Fruit fly (Drosophila melanogaster): ENCODE measurements around the gene spdi.
"Not testable (repeated sequence)": the region's sequence is repeated elsewhere in the genome, so short reads cannot be mapped to it uniquely, and the experiment has no call there.

Gene spdi

DNA sequence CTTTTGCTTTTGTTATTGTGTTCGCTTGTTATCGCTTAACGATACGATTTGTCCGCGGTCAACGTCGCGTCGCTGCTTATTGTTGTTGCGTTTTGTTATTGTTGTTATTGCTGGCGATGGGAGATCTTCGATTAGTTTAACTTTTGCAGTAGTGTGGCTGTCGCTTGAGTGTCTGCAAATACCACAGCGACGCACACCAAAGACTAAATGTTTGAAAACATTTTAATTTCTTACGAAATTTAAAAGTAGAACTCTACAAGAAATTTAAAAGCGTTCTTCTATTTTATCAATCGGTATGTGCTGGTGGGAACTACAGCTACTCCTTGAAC is at the start of gene spdi:
spdi (minus strand) TSS at position 94 of the 329 bp plus-strand sequence.
- TF ChIP-seq noc (tag; optimal IDR thresholded peaks at IDR 0.05): no peak

dm6 chrX:658021-658420 is 38.0 kb upstream of the spdi start:
- TF ChIP-seq noc (tag; optimal IDR thresholded peaks at IDR 0.05): no peak

DNA sequence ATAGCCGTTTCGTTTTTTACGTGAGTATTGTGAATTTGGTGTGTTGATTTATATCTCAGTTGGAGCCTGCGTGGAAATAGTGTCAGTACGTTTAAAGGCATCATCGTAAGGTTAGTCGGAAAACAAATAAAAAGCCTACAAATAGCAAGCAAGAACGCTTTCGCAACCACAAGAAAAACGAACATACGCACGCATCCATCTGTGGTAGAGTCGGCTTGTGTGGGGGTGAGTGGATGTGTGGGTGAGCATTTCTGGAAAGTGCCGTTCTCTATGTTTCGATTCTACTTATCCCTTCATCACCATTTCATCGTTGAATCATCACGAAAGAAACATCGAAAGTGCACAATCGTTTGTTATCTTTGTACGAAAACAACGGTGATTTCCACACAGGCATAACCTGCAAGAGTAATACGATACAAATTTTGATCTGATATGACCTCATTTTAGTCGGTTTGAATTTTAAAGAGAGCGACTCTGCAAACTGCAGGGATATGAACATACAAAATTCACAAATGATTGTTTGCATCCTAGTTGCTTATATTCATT is 36.5 kb upstream of the spdi start:
- TF ChIP-seq noc (tag; optimal IDR thresholded peaks at IDR 0.05): no peak

DNA sequence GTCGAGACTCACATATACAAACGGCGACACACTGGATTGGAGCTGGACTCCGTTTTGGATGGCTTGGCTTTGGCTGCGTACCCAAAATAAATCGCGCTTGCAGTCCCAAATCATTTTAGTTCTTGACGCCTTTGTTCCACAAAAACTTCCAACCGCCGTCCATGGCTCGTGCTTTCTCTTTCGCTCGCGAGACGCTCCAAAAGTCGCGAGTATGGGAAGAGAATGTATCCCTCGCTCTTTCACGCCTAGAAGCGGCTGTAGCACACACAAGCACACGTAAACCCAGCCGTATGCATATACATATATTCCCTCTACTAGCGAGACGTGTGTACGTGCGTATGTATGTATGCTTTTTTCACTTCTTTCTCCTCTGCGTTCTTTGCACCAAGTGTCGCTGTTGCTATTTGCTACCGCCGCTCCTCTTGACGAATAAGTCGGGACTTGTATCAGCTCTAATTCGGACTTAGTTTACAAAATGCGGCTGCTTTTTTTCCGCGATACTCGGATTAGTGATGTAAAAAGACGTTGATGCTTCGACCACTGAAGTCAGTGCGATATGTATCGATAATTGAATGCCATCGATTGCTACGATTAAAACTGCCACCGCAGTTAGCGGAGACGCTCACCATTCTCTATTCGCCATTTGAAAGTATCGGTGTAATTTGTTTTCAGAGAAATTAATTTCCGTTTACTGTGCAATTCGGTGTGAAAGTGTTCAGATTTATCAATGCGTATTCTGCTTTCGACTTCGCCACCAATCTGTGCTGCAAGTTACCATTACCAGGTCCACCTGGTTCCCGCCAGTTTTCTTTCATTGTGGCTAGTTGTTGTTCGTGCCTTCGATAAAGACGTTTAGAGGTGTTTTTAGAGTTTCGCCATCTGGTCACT is 35.7 kb upstream of the spdi start, which contains the start of the genes Hmt4-20 and SkpA:
Hmt4-20 (minus strand) TSS at position 542 of the 888 bp plus-strand sequence.
SkpA (plus strand) TSS at position 623 of the 888 bp plus-strand sequence.
- peak; percentile 29 for TF ChIP-seq noc (tag; optimal IDR thresholded peaks at IDR 0.05)

dm6 chrX:654949-655348 is 35.0 kb upstream of the spdi start:
- peak; percentile 91 for TF ChIP-seq noc (tag; optimal IDR thresholded peaks at IDR 0.05)

DNA sequence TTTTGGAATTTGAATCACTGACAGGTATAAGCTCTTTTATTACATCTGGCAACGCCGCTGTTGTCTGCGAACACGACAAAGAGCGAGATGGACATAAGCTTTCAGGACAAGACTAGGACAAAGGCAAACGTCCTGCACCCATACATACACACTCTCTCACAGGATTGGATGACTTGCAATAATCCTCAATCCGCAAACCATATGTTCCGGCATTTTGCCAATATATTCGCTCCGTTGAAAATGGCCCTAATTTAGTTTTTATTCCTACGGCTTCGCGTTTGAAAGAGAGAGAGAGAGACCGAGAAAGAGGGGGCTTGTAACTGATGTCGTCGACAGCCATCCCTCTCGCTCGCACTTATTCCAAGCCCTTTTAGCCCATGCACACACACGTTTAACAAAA is 34.2 kb upstream of the spdi start:
- TF ChIP-seq noc (tag; optimal IDR thresholded peaks at IDR 0.05): no peak

DNA sequence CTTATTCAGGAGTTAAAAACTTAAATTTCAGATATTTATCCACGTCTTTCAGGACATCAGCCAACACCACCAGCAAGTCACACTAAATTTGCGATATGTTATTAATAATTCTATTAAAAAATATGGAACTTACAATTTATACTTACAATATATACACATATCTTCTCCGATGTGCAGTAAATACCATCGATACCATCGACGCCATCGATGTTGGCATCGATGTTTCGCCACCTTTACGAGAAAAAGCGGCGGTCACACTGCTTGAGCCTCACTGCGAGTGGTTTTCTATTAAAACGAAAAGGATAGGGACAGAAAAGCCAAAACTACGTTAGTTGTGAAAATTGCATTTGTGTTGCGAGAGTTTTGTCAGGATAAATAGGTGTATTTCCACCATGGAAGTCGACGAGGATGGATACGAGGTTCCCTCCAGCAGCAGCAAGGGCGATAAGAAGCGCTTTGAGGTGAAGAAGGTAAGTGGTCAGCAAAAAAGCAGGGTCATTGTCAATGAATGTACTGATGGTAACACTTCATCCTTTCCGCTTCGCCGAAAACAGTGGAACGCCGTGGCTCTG is 27.1 kb upstream of the spdi start, which contains the start of gene Roc1a:
Roc1a (plus strand) TSS at position 249 of the 572 bp plus-strand sequence.
- TF ChIP-seq noc (tag; optimal IDR thresholded peaks at IDR 0.05): no peak

DNA sequence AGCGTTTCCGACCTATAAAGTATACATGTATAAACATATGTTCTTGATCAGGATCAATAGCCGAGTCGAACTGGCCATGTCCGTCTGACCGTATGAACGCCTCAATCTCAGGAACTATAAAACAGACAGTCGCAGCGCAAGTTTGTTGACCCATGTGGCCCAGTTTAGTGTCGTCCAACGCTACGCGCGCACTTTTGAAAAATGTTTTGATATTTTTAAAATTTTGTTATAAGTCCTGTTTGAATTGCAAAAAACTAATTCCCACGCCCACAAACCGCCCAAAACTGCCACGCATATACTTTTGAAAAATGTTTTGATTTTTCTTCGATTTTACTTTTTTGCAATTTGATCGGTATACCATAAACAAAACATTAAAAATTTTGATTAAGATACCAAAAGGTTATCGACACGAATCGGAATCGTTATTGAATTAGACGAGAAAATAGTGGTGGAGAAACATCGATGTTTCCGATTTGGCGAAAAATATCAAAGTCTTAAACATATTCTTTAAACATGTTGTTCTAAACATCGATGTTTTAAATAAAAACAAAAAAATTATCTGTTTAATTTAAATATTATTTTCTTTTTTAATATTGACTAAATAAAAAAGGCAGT is 26.5 kb upstream of the spdi start:
- TF ChIP-seq noc (tag; optimal IDR thresholded peaks at IDR 0.05): no peak

DNA sequence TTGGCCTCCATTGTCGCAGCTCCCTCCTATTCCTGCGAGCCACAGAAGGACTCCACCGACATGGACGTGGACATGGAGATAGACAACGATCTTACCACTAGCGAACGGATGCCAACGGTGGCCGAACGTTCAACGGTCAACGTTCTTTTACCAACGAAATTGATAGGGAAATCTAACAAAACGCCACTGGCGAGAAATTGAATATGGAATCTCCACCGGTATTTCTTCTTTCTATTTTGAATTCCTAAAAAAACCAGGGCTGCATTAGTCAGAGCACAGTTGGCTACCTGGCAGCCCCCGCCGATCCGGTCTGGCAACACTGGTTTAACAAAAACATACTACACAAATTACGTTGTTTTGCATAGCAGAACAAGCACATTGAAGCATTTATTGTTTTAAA is 24.5 kb upstream of the spdi start, which contains the start of gene CG13367:
CG13367 (plus strand) TSS at position 301 of the 400 bp plus-strand sequence.
- TF ChIP-seq noc (tag; optimal IDR thresholded peaks at IDR 0.05): not testable (repeated sequence)

DNA sequence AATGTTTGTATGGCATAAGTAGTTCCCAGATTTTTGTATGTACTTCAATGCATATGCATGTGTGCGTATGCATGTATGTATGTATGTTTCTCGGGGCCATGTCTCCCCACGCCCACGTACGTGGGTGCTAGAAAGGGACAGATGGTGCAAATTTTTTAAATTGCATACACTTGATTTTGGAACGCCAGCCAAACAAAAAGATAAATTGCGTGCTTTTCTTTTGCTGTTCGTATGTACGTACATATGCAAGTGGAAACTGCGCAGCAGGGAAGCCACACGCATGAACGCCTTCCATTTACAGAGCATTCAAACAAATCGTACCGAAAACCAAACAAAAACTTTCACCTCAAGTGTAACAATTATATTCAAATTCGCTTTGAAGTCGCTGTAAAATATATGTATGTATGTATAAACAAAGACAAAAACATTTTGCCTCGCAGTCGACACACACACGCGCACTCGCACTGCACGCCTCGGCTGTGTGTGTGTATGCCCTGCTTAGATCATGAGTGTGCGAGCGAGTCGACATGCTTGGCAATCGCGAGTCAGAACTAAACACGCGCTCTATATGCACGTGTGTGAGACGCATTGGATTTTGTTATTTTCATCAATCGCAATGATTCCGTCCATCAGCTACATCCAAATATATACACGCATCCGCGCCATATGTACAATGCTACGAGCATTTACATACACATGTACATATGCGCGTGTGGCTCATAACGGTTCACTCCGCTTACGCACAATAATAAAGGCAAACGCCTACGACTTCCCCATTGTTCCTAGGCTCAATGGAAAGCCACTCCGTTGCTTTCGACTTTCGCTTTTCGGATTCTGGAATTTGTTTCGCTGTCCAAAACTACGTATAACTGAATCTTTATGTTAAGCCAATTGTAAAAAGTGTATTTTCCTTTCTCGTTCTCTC is 16.9 kb upstream of the spdi start:
- TF ChIP-seq noc (tag; optimal IDR thresholded peaks at IDR 0.05): no peak

DNA sequence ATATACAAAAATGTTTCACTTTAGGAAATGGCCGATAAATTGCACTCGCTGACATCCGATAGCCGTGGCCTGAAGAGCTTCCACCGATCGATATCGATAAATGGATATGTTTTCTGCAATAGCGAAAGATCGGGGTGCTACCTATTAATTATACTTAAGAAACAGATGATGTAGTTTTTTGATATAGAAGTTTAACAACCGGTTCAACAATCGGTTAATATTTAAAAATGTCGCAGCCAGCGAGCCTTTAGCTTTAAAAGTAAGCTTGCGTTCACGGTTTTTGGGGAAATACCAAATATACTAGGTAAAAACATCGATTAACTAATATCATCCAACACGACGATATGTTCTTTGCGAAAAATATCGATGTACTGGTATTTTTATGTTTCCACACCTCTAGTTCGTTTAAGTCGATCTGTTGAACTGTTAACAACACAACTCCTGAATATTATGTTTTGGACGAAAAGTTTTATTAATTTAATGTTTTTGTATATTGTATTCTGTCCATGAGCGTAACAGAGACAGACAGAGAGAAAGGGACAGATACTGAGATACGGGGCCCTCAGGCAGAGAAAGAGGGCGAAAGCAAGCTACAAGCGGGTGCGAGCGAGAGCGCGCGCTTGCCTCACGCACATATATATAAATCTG is 15.6 kb upstream of the spdi start, which contains the start of gene Dredd:
Dredd (minus strand) TSS at position 51 of the 648 bp plus-strand sequence.
- no peak for TF ChIP-seq noc (tag; optimal IDR thresholded peaks at IDR 0.05)

- peak; percentile 69 for TF ChIP-seq noc (tag; optimal IDR thresholded peaks at IDR 0.05)
Measured at dm6 chrX:629239-629821, 9.3 kb upstream of the spdi start, which contains the start of the genes RpL36 and Mybbp1A. RpL36 (minus strand) TSS chrX:629483. Mybbp1A (plus strand) TSS chrX:629773.

dm6 chrX:625157-625627 is 5.2 kb upstream of the spdi start, which contains the start of the genes CG13364 and Hinfp:
CG13364 (minus strand) TSS chrX:625203.
Hinfp (plus strand) TSS chrX:625542.
- no peak for TF ChIP-seq noc (tag; optimal IDR thresholded peaks at IDR 0.05)

dm6 chrX:623357-623756 is 3.4 kb upstream of the spdi start, which contains the start of gene CG13369:
CG13369 (plus strand) TSS chrX:623468.
- TF ChIP-seq noc (tag; optimal IDR thresholded peaks at IDR 0.05): no peak

Measured in whole organism, larva.